Worm (Caenorhabditis elegans) whole organism, L3 larva: ENCODE data around the gene C54E10.11.

Experiments used
- daf-12 ChIP-seq: fragments of 150-350 bp; optimal IDR thresholded peaks from 2 replicates; lab custom pipeline; 2014; ENCODE audit warnings: missing biosample characterization, missing genetic modification reagents, missing genetic modification characterization
- eor-1 ChIP-seq, 2 experiments: fragments of 150-350 bp; optimal IDR thresholded peaks; 2 replicates each; lab custom pipeline; 2014 to 2018; ENCODE audit warnings: missing biosample characterization in 2 of 2, missing genetic modification characterization in 2 of 2
- nhr-11 ChIP-seq: fragments of 150-350 bp; optimal IDR thresholded peaks from 2 replicates; lab custom pipeline; 2014; ENCODE audit warnings: missing biosample characterization, missing genetic modification characterization
- nhr-25 ChIP-seq: sonication (generic microtip); optimal IDR thresholded peaks from 2 replicates; lab custom pipeline; 2017; ENCODE audit warnings: missing biosample characterization, missing genetic modification characterization
- pqm-1 ChIP-seq: fragments of 150-350 bp; optimal IDR thresholded peaks from 2 replicates; lab custom pipeline; 2017; ENCODE audit warnings: missing biosample characterization, missing genetic modification characterization, inconsistent platforms

DNA sequence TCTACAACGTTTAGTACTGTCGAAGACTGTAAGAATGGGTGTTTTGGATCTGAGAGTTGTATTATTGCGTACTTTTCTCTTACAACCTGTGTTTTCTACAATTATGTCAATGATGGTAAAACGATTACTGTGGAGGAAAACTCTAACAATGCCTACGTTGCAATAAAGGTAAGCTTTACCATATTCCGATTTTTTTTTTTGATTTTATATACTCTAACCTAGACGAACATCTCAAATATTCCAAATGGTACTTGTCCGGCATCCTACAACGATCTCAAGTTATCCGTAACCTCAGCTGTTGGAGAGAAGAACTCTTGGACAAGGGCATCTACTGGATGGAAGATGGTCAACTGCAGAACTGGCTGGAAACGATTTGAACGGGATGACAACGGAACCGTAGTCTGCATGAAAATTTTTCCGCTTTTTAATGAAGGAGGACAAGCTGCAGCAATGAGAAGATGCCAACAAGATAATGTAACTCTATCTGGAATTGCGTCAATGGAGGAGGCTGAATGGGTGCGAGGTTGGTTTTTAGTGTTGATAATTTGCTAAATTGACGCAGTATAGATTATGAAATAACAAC lies 30.1 kb downstream of the C54E10.11 start:
- TF ChIP-seq eor-1 (tag; optimal IDR thresholded peaks at IDR 0.05; lab: Kevin White, UChicago), result no peak
- TF ChIP-seq nhr-25 (tag; lab: Kevin White, UChicago), result no peak
- no peak for TF ChIP-seq nhr-11 (tag; lab: Kevin White, UChicago)
- TF ChIP-seq pqm-1 (tag; lab: Kevin White, UChicago), result no peak
- TF ChIP-seq daf-12 (tag; lab: Kevin White, UChicago), result no peak
